Fruit fly (Drosophila melanogaster) Kc167 (cell line): ENCODE measurements around the gene spn-B.

Experiments
- Myc ChIP-seq: fragments of >200 bp; optimal IDR thresholded peaks from 2 replicates; lab custom pipeline; 2017; ENCODE audit warnings: missing external identifiers
- Sin3A ChIP-seq: fragments of >200 bp; optimal IDR thresholded peaks from 2 replicates; lab custom pipeline; 2018; ENCODE audit warnings: missing external identifiers
- h ChIP-seq: fragments of >200 bp; optimal IDR thresholded peaks from 3 replicates; lab custom pipeline; 2018; ENCODE audit warnings: missing external identifiers
- insv ChIP-seq: fragments of >200 bp; optimal IDR thresholded peaks from 3 replicates; lab custom pipeline; 2018; ENCODE audit warnings: missing external identifiers
- psq ChIP-seq: fragments of >200 bp; optimal IDR thresholded peaks from 2 replicates; lab custom pipeline; 2017; ENCODE audit warnings: missing external identifiers
- ttk ChIP-seq: sonication (Bioruptor generic); optimal IDR thresholded peaks from 2 replicates; lab custom pipeline; 2017; ENCODE audit warnings: missing external identifiers

- TF ChIP-seq Sin3A (lab: Kevin White, UChicago) (no peak), Myc (lab: Kevin White, UChicago) (no peak), insv (lab: Kevin White, UChicago) (no peak), psq (lab: Kevin White, UChicago) (no peak), h (lab: Kevin White, UChicago) (no peak), ttk (lab: Kevin White, UChicago) (no peak)
Measured at dm6 chr3R:14356619-14357018, 28.8 kb downstream of the spn-B start.
